Worm (Caenorhabditis elegans) whole organism, late embryonic: ENCODE measurements around the gene Y26G10.4.
A peak's percentile ranks its signal among the peaks of the same experiment; 100 is the strongest.

Experiments
- C08G9.2 ChIP-seq: sonication (generic microtip); optimal IDR thresholded peaks from 2 replicates; lab custom pipeline; 2016; ENCODE audit warnings: mild to moderate bottlenecking, missing genetic modification characterization, moderate library complexity, missing compliant biosample characterization
- K02D7.2 ChIP-seq: sonication (generic microtip); optimal IDR thresholded peaks from 2 replicates; lab custom pipeline; 2017; ENCODE audit warnings: mild to moderate bottlenecking, missing genetic modification characterization, missing compliant biosample characterization
- K09A11.1 ChIP-seq: sonication (generic microtip); optimal IDR thresholded peaks from 2 replicates; lab custom pipeline; 2017; ENCODE audit warnings: antibody characterized with exemption, mild to moderate bottlenecking, missing genetic modification characterization, missing compliant biosample characterization; ENCODE audit not compliant: insufficient read depth
- T23F11.4 ChIP-seq: fragments of 200-800 bp; sonication (Bioruptor generic); optimal IDR thresholded peaks from 2 replicates; lab custom pipeline; 2018; ENCODE audit warnings: mild to moderate bottlenecking, missing genetic modification characterization, missing compliant biosample characterization
- Y22D7AL.16 ChIP-seq: sonication (generic microtip); optimal IDR thresholded peaks from 2 replicates; lab custom pipeline; 2016; ENCODE audit warnings: missing genetic modification characterization, missing compliant biosample characterization
- ceh-18 ChIP-seq: sonication (generic microtip); optimal IDR thresholded peaks from 2 replicates; lab custom pipeline; 2016; ENCODE audit warnings: missing genetic modification characterization, missing compliant biosample characterization
- ceh-9 ChIP-seq: sonication (generic microtip); optimal IDR thresholded peaks from 2 replicates; lab custom pipeline; 2016; ENCODE audit warnings: mild to moderate bottlenecking, missing genetic modification characterization, inconsistent platforms, missing compliant biosample characterization
- dmd-4 ChIP-seq: sonication (generic microtip); optimal IDR thresholded peaks from 2 replicates; lab custom pipeline; 2016; ENCODE audit warnings: borderline replicate concordance, missing genetic modification characterization, missing compliant biosample characterization
- dve-1 ChIP-seq: sonication (generic microtip); optimal IDR thresholded peaks from 2 replicates; lab custom pipeline; 2017; ENCODE audit warnings: antibody characterized with exemption, mild to moderate bottlenecking, missing genetic modification characterization, missing compliant biosample characterization
- elt-2 ChIP-seq: sonication (generic microtip); optimal IDR thresholded peaks from 2 replicates; lab custom pipeline; 2016; ENCODE audit warnings: missing genetic modification reagents, missing genetic modification characterization, missing compliant biosample characterization
- elt-4 ChIP-seq: sonication (generic microtip); optimal IDR thresholded peaks from 2 replicates; lab custom pipeline; 2016; ENCODE audit warnings: missing genetic modification characterization, missing compliant biosample characterization
- ets-4 ChIP-seq: sonication (generic microtip); optimal IDR thresholded peaks from 2 replicates; lab custom pipeline; 2016; ENCODE audit warnings: missing genetic modification characterization, missing compliant biosample characterization
- eyg-1 ChIP-seq: sonication (generic microtip); optimal IDR thresholded peaks from 2 replicates; lab custom pipeline; 2016; ENCODE audit warnings: missing genotype, missing genetic modification characterization, missing compliant biosample characterization
- fkh-10 ChIP-seq: fragments of 150-350 bp; optimal IDR thresholded peaks from 2 replicates; lab custom pipeline; 2014; ENCODE audit warnings: missing biosample characterization, missing genetic modification reagents, missing genetic modification characterization
- fkh-6 ChIP-seq: sonication (generic microtip); optimal IDR thresholded peaks from 2 replicates; lab custom pipeline; 2016; ENCODE audit warnings: missing genetic modification characterization, missing compliant biosample characterization
- hlh-13 ChIP-seq: fragments of 200-800 bp; sonication (Bioruptor generic); optimal IDR thresholded peaks from 2 replicates; lab custom pipeline; 2018; ENCODE audit warnings: mild to moderate bottlenecking, missing genetic modification characterization, missing compliant biosample characterization
- hlh-30 ChIP-seq: sonication (generic microtip); optimal IDR thresholded peaks from 2 replicates; lab custom pipeline; 2017; ENCODE audit warnings: antibody characterized with exemption, missing genetic modification characterization, missing compliant biosample characterization; ENCODE audit not compliant: insufficient read depth
- lim-6 ChIP-seq: sonication (generic microtip); optimal IDR thresholded peaks from 2 replicates; lab custom pipeline; 2016; ENCODE audit warnings: missing genetic modification characterization, missing compliant biosample characterization
- lin-11 ChIP-seq: fragments of 200-800 bp; sonication (Bioruptor generic); optimal IDR thresholded peaks from 2 replicates; lab custom pipeline; 2018; ENCODE audit warnings: mild to moderate bottlenecking, missing genetic modification characterization, missing compliant biosample characterization
- madf-2 ChIP-seq: sonication (generic microtip); optimal IDR thresholded peaks from 2 replicates; lab custom pipeline; 2017; ENCODE audit warnings: missing genetic modification characterization, missing compliant biosample characterization
- nfya-1 ChIP-seq: sonication (generic microtip); optimal IDR thresholded peaks from 2 replicates; lab custom pipeline; 2017; ENCODE audit warnings: missing genetic modification characterization, mild to moderate bottlenecking, missing compliant biosample characterization, antibody characterized with exemption, moderate library complexity
- npax-4 ChIP-seq: sonication (generic microtip); optimal IDR thresholded peaks from 2 replicates; lab custom pipeline; 2016; ENCODE audit warnings: missing genetic modification characterization, missing compliant biosample characterization
- odd-2 ChIP-seq: sonication (generic microtip); optimal IDR thresholded peaks from 2 replicates; lab custom pipeline; 2017; ENCODE audit warnings: antibody characterized with exemption, mild to moderate bottlenecking, missing genetic modification characterization, missing compliant biosample characterization
- pax-1 ChIP-seq: fragments of 150-350 bp; optimal IDR thresholded peaks from 2 replicates; lab custom pipeline; 2014; ENCODE audit warnings: missing biosample characterization, missing genetic modification characterization
- pha-2 ChIP-seq: sonication (generic microtip); optimal IDR thresholded peaks from 2 replicates; lab custom pipeline; 2017; ENCODE audit warnings: mild to moderate bottlenecking, missing genetic modification characterization, missing compliant biosample characterization
- pha-4 ChIP-seq: fragments of 150-350 bp; optimal IDR thresholded peaks from 2 replicates; lab custom pipeline; 2018; ENCODE audit warnings: missing biosample characterization, missing genetic modification reagents, missing genetic modification characterization
- pqm-1 ChIP-seq: sonication (generic microtip); optimal IDR thresholded peaks from 2 replicates; lab custom pipeline; 2016; ENCODE audit warnings: missing genetic modification characterization, missing compliant biosample characterization
- ref-2 ChIP-seq: sonication (generic microtip); optimal IDR thresholded peaks from 2 replicates; lab custom pipeline; 2016; ENCODE audit warnings: missing genetic modification characterization, missing compliant biosample characterization
- sdc-2 ChIP-seq: sonication (generic microtip); optimal IDR thresholded peaks from 2 replicates; lab custom pipeline; 2016; ENCODE audit warnings: missing genotype, missing genetic modification characterization, missing compliant biosample characterization
- sox-2 ChIP-seq: fragments of 200-800 bp; sonication (Bioruptor generic); IDR thresholded peaks from 2 replicates; pipeline ENCODE4 v1.3.6; 2022; ENCODE audit warnings: missing genetic modification reagents, missing genetic modification characterization, missing compliant biosample characterization
- ttx-3 ChIP-seq: sonication (generic microtip); optimal IDR thresholded peaks from 2 replicates; lab custom pipeline; 2016; ENCODE audit warnings: missing genetic modification reagents, missing genetic modification characterization, missing compliant biosample characterization
- unc-55 ChIP-seq: sonication (generic microtip); optimal IDR thresholded peaks from 2 replicates; lab custom pipeline; 2017; ENCODE audit warnings: missing biosample characterization, missing genetic modification reagents, missing genetic modification characterization
- unc-86 ChIP-seq: sonication (generic microtip); optimal IDR thresholded peaks from 2 replicates; lab custom pipeline; 2016; ENCODE audit warnings: missing genetic modification characterization, missing compliant biosample characterization
- ztf-16 ChIP-seq: sonication (generic microtip); optimal IDR thresholded peaks from 2 replicates; lab custom pipeline; 2017; ENCODE audit warnings: missing genetic modification characterization, missing compliant biosample characterization

Y26G10.4 gene

DNA sequence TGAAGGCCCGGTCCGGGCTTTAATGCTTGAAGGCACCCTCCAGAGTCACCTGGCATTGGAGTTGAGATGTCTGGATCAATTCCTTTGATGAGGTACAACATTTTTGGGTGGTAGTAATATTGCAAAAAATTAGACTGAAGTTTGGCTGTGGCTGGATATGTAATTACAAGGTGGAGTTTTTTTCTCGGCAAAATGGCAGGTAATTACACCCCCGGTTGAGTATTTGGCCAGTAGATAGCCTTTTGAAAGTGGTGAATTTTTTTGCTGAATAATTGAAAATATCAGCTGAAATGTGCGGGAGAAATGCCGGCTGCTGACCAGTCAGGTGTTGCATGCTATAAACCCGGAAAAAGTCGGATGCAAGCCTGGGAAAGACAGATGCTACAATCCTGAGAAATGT is at the start of gene Y26G10.4:
Gene Y26G10.4 (minus strand): TSS at position 101 of the 400 bp plus-strand sequence.
- no peak for TF ChIP-seq npax-4 (tag; lab: Kevin White, UChicago)
- TF ChIP-seq ets-4, result no peak
- TF ChIP-seq eyg-1, result no peak
- no peak for TF ChIP-seq pha-2 (tag; lab: Kevin White, UChicago)
- TF ChIP-seq elt-4 (tag; lab: Kevin White, UChicago), result no peak
- no peak for TF ChIP-seq ztf-16 (tag; lab: Kevin White, UChicago)
- TF ChIP-seq elt-2 (tag; lab: Kevin White, UChicago), result no peak
- TF ChIP-seq nfya-1 (tag; lab: Kevin White, UChicago), result no peak
- no peak for TF ChIP-seq pqm-1 (tag; lab: Kevin White, UChicago)
- no peak for TF ChIP-seq fkh-6
- no peak for TF ChIP-seq unc-86 (tag; lab: Kevin White, UChicago)
- no peak for TF ChIP-seq Y22D7AL.16 (tag; lab: Kevin White, UChicago)
- no peak for TF ChIP-seq C08G9.2 (tag; lab: Kevin White, UChicago)

- TF ChIP-seq elt-2 (tag; lab: Kevin White, UChicago) (no peak), K09A11.1 (tag; lab: Kevin White, UChicago) (no peak), fkh-6 (no peak), K02D7.2 (tag; lab: Kevin White, UChicago) (no peak), pha-4 (tag; lab: Kevin White, UChicago) (no peak), dve-1 (tag; lab: Kevin White, UChicago) (no peak)
Observed at ce11 chrV:17746959-17747358, 48.0 kb upstream of the Y26G10.4 start, which contains the start of gene twk-36. Gene twk-36 (minus strand): TSS chrV:17747059.

- TF ChIP-seq dve-1 (tag; lab: Kevin White, UChicago), result peak; percentile 83
- no peak for TF ChIP-seq ref-2 (tag; lab: Kevin White, UChicago)
- TF ChIP-seq fkh-10, result no peak
- TF ChIP-seq, all 69 proteins: peak for 1
Observed at ce11 chrV:17743802-17744201, 44.8 kb upstream of the Y26G10.4 start.

ce11 chrV:17739801-17740200 is 40.8 kb upstream of the Y26G10.4 start, which contains the start of gene cutl-4:
Gene cutl-4 (minus strand): TSS chrV:17739901.
- TF ChIP-seq T23F11.4 (GFP tag; lab: Kevin White, UChicago) (no peak), lin-11 (tag; lab: Kevin White, UChicago) (no peak), odd-2 (tag; lab: Kevin White, UChicago) (no peak), madf-2 (tag; lab: Kevin White, UChicago) (no peak), K09A11.1 (tag; lab: Kevin White, UChicago) (no peak), lim-6 (tag; lab: Kevin White, UChicago) (no peak)

DNA sequence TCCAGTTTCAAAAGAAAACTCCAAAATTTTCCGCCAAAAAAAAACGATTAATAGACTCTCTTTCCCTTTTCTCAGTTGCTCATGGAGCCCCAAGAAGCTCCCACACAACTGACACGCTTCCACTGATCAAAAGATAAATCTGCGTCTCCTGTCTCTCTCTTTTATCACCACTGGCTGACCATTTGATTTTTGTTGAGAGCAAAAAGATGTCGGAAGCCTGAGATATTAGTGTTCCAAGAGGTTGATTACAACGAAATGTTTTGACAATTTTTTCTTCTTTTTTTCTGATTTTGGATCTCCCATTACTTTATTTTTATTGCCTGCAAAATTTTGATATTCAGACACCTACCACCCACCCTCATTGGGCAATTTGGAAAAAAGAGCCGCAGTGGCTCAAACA is 33.5 kb upstream of the Y26G10.4 start, which contains the start of gene twk-42:
Gene twk-42 (minus strand): TSS at position 101 of the 400 bp plus-strand sequence.
- no peak for TF ChIP-seq sox-2
- no peak for TF ChIP-seq sdc-2 (tag; lab: Kevin White, UChicago)
- TF ChIP-seq ttx-3 (tag; lab: Kevin White, UChicago), result no peak
- TF ChIP-seq ceh-9 (tag; lab: Kevin White, UChicago), result no peak
- TF ChIP-seq elt-2 (tag; lab: Kevin White, UChicago), result no peak
- TF ChIP-seq dmd-4, result no peak
- TF ChIP-seq pax-1, result no peak
- TF ChIP-seq hlh-13 (GFP tag; lab: Kevin White, UChicago), result no peak
- TF ChIP-seq, all 69 proteins: peak for 0

ce11 chrV:17728757-17729156 is 29.8 kb upstream of the Y26G10.4 start:
- TF ChIP-seq unc-55 (GFP tag; lab: Kevin White, UChicago) (peak; percentile 75), hlh-30 (tag; lab: Kevin White, UChicago) (no peak), ceh-18 (peak; percentile 29)
